Fruit fly (Drosophila melanogaster): ENCODE results near the gene CG31111.
A peak's percentile ranks its signal among the peaks of the same experiment; 100 is the strongest.

CG31111 gene

DNA sequence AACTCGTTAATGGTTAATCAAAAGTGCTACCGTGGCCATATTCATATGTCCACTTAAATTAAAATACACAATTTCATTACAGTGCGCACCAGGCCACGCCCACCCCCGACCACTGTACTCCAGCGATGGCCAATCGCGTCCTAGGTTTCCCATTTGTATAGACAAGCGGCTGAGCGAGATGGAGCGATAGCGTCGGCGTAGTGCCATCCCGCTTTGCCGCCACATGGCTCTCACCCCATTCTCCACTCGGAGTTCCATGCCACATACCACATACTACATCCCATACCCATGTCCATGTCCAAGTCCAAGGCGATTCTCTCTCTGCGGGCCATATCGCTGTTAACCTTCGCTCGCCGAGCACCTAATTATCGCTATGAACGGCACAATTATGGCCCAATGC lies 24.5 kb upstream of the CG31111 start (continued):
- TF ChIP-seq B-H2 (GFP tag; optimal IDR thresholded peaks at IDR 0.05) (no peak), CG7987 (GFP tag; optimal IDR thresholded peaks at IDR 0.05) (no peak), Antp (GFP tag; optimal IDR thresholded peaks at IDR 0.05) (no peak), CG7928 (GFP tag; optimal IDR thresholded peaks at IDR 0.05) (no peak), stc (GFP tag; IDR thresholded peaks at IDR 0.05) (peak; percentile 37; the same call in 1 of the 2 replicates), CG10274 (GFP tag; optimal IDR thresholded peaks at IDR 0.05) (no peak), hkb (optimal IDR thresholded peaks at IDR 0.05) (no peak), hkb (GFP tag; IDR thresholded peaks at IDR 0.05) (peak; percentile 24; the same call in 1 of the 2 replicates), B-H1 (GFP tag; IDR thresholded peaks at IDR 0.05) (no peak), Dad (GFP tag; optimal IDR thresholded peaks at IDR 0.05) (no peak), pan (optimal IDR thresholded peaks at IDR 0.05) (no peak), pan (GFP tag; optimal IDR thresholded peaks at IDR 0.05 in 1 of 2, IDR thresholded peaks at IDR 0.05 in 1 of 2) (no peak), gcm (GFP tag; optimal IDR thresholded peaks at IDR 0.05) (no peak), fd3F (GFP tag; optimal IDR thresholded peaks at IDR 0.05) (no peak), YL-1 (GFP tag; optimal IDR thresholded peaks at IDR 0.05) (no peak), CG1832 (GFP tag; optimal IDR thresholded peaks at IDR 0.05) (peak; percentile 94), odd (GFP tag; optimal IDR thresholded peaks at IDR 0.05) (no peak), CG14014 (GFP tag; IDR thresholded peaks at IDR 0.05) (no peak), dmrt99B (tag; optimal IDR thresholded peaks at IDR 0.05) (no peak), Atf-2 (GFP tag; optimal IDR thresholded peaks at IDR 0.05) (no peak), ase (GFP tag; IDR thresholded peaks at IDR 0.05) (no peak), CG8290 (GFP tag; optimal IDR thresholded peaks at IDR 0.05) (no peak), CG8290 (tag; optimal IDR thresholded peaks at IDR 0.05) (no peak), Atf6 (GFP tag; IDR thresholded peaks at IDR 0.05) (no peak), al (GFP tag; IDR thresholded peaks at IDR 0.05) (no peak), Med (GFP tag) (peak; percentile 80), CG14441 (GFP tag; IDR thresholded peaks at IDR 0.05) (no peak), cato (GFP tag; optimal IDR thresholded peaks at IDR 0.05; ENCODE audit: borderline replicate concordance) (no peak), Max (GFP tag; optimal IDR thresholded peaks at IDR 0.05) (no peak), btn (GFP tag; optimal IDR thresholded peaks at IDR 0.05) (no peak), NK7.1 (GFP tag; optimal IDR thresholded peaks at IDR 0.05) (no peak), br (optimal IDR thresholded peaks at IDR 0.05) (no peak), CG31365 (tag; optimal IDR thresholded peaks at IDR 0.05) (no peak), trh (GFP tag; optimal IDR thresholded peaks at IDR 0.05) (no peak), CG2678 (tag; optimal IDR thresholded peaks at IDR 0.05) (no peak), CG11456 (GFP tag; IDR thresholded peaks at IDR 0.05) (no peak), CG3726 (GFP tag; IDR thresholded peaks at IDR 0.05) (no peak), Myb (GFP tag; optimal IDR thresholded peaks at IDR 0.05) (no peak), Fer1 (GFP tag; optimal IDR thresholded peaks at IDR 0.05) (no peak), CG2199 (GFP tag; IDR thresholded peaks at IDR 0.05) (peak; percentile 75; the same call in 1 of the 3 replicates), seq (GFP tag; IDR thresholded peaks at IDR 0.05) (peak; percentile 44; the same call in 1 of the 2 replicates), so (GFP tag; IDR thresholded peaks at IDR 0.05) (no peak), da (GFP tag; optimal IDR thresholded peaks at IDR 0.05) (no peak), CG16813 (GFP tag; IDR thresholded peaks at IDR 0.05; ENCODE audit: partially characterized antibody) (no peak), CG7786 (GFP tag; optimal IDR thresholded peaks at IDR 0.05) (no peak), Six4 (GFP tag; optimal IDR thresholded peaks at IDR 0.05) (no peak), fru (optimal IDR thresholded peaks at IDR 0.05) (no peak), gce (GFP tag; IDR thresholded peaks at IDR 0.05) (no peak), CG4617 (GFP tag; optimal IDR thresholded peaks at IDR 0.05; ENCODE audit: borderline replicate concordance) (no peak), fu2 (GFP tag; optimal IDR thresholded peaks at IDR 0.05) (no peak), bbx (GFP tag; IDR thresholded peaks at IDR 0.05; ENCODE audit: partially characterized antibody) (peak; percentile 41; the same call in 1 of the 2 replicates), gem (tag; optimal IDR thresholded peaks at IDR 0.05) (no peak), CG5180 (GFP tag; optimal IDR thresholded peaks at IDR 0.05) (no peak), HmgZ (tag; optimal IDR thresholded peaks at IDR 0.05) (no peak)
